Worm (Caenorhabditis elegans) whole organism, young adult: ENCODE results near the gene bris-1.

Source experiments
- B0336.3 ChIP-seq: fragments of 200-800 bp; sonication (Bioruptor generic); IDR thresholded peaks from 2 replicates; pipeline ENCODE4 v1.3.6; 2022; ENCODE audit warnings: missing genetic modification characterization, missing compliant biosample characterization
- C06A6.2 ChIP-seq: fragments of 200-800 bp; sonication (Bioruptor generic); conservative IDR thresholded peaks from 2 replicates; pipeline ENCODE4 v1.3.6; 2022; ENCODE audit warnings: missing genetic modification characterization, missing compliant biosample characterization
- C17E4.6 ChIP-seq: fragments of 200-800 bp; sonication (Bioruptor generic); IDR thresholded peaks from 2 replicates; pipeline ENCODE4 v1.3.6; 2022; ENCODE audit warnings: missing genetic modification reagents, missing genetic modification characterization, missing compliant biosample characterization
- F33H1.4 ChIP-seq: fragments of 200-800 bp; sonication (Bioruptor generic); IDR thresholded peaks from 2 replicates; pipeline ENCODE4 v1.3.6; 2022; ENCODE audit warnings: missing genetic modification reagents, missing genetic modification characterization, missing compliant biosample characterization
- F39B2.1 ChIP-seq: fragments of 200-800 bp; sonication (Bioruptor generic); IDR thresholded peaks from 2 replicates; pipeline ENCODE4 v1.3.6; 2022; ENCODE audit warnings: missing genetic modification reagents, missing genetic modification characterization, missing compliant biosample characterization
- F57C9.4 ChIP-seq: sonication (generic microtip); optimal IDR thresholded peaks from 2 replicates; lab custom pipeline; 2017; ENCODE audit warnings: mild to moderate bottlenecking, missing genetic modification characterization, missing compliant biosample characterization
- K12H6.12 ChIP-seq: fragments of 200-800 bp; sonication (Bioruptor generic); optimal IDR thresholded peaks from 2 replicates; lab custom pipeline; 2018; ENCODE audit warnings: mild to moderate bottlenecking, missing genetic modification characterization, missing compliant biosample characterization
- Y79H2A.3 ChIP-seq: fragments of 200-800 bp; sonication (Bioruptor generic); conservative IDR thresholded peaks from 2 replicates; pipeline ENCODE4 v1.3.6; 2022; ENCODE audit warnings: missing genetic modification reagents, missing genetic modification characterization, missing compliant biosample characterization
- ama-1 ChIP-seq, 3 experiments: fragments of 150-350 bp in 1 of 3; sonication (generic microtip) in 2 of 3; optimal IDR thresholded peaks; 2 replicates each; lab custom pipeline; 2014 to 2018; ENCODE audit warnings: missing biosample characterization in 2 of 3, missing genetic modification characterization in 2 of 3, missing genetic modification reagents in 2 of 3
- attf-3 ChIP-seq: fragments of 200-800 bp; sonication (Bioruptor generic); conservative IDR thresholded peaks from 2 replicates; pipeline ENCODE4 v1.3.6; 2022; ENCODE audit warnings: missing genetic modification reagents, missing genetic modification characterization, missing compliant biosample characterization
- bed-1 ChIP-seq: fragments of 200-800 bp; sonication (Bioruptor generic); IDR thresholded peaks from 2 replicates; pipeline ENCODE4 v1.3.6; 2022; ENCODE audit warnings: missing genetic modification reagents, missing genetic modification characterization, missing compliant biosample characterization
- bed-2 ChIP-seq: fragments of 200-800 bp; sonication (Bioruptor generic); IDR thresholded peaks from 2 replicates; pipeline ENCODE4 v1.3.6; 2022; ENCODE audit warnings: missing genetic modification reagents, missing genetic modification characterization, missing compliant biosample characterization
- ceh-100 ChIP-seq: fragments of 200-800 bp; sonication (Bioruptor generic); IDR thresholded peaks from 2 replicates; pipeline ENCODE4 v1.3.6; 2022; ENCODE audit warnings: missing genetic modification reagents, missing genetic modification characterization, missing compliant biosample characterization
- dpff-1 ChIP-seq: sonication (generic microtip); optimal IDR thresholded peaks from 2 replicates; lab custom pipeline; 2017; ENCODE audit warnings: mild to moderate bottlenecking, missing genetic modification characterization, missing compliant biosample characterization
- dpl-1 ChIP-seq: fragments of 150-350 bp; optimal IDR thresholded peaks from 2 replicates; lab custom pipeline; 2014; ENCODE audit warnings: missing biosample characterization, missing genetic modification reagents, missing genetic modification characterization
- egrh-3 ChIP-seq: fragments of 200-800 bp; sonication (Bioruptor generic); IDR thresholded peaks from 2 replicates; pipeline ENCODE4 v1.3.6; 2022; ENCODE audit warnings: missing genetic modification reagents, missing genetic modification characterization, missing compliant biosample characterization
- ekl-4 ChIP-seq: fragments of 200-800 bp; sonication (Bioruptor generic); IDR thresholded peaks from 2 replicates; pipeline ENCODE4 v1.3.6; 2022; ENCODE audit warnings: missing genetic modification reagents, missing genetic modification characterization, missing compliant biosample characterization
- fkh-3 ChIP-seq: sonication (generic microtip); optimal IDR thresholded peaks from 2 replicates; lab custom pipeline; 2016; ENCODE audit warnings: mild to moderate bottlenecking, missing genetic modification characterization, missing compliant biosample characterization
- gei-17 ChIP-seq: fragments of 200-800 bp; sonication (Bioruptor generic); optimal IDR thresholded peaks from 2 replicates; lab custom pipeline; 2018; ENCODE audit warnings: mild to moderate bottlenecking, missing genetic modification characterization, missing compliant biosample characterization
- hlh-12 ChIP-seq: sonication (generic microtip); optimal IDR thresholded peaks from 2 replicates; lab custom pipeline; 2016; ENCODE audit warnings: missing genetic modification characterization, missing compliant biosample characterization
- hmg-1.2 ChIP-seq: fragments of 200-800 bp; sonication (Bioruptor generic); IDR thresholded peaks from 2 replicates; pipeline ENCODE4 v1.3.6; 2022; ENCODE audit warnings: missing genetic modification reagents, missing genetic modification characterization, missing compliant biosample characterization
- hsf-1 ChIP-seq: fragments of 200-800 bp; sonication (Bioruptor generic); IDR thresholded peaks from 2 replicates; pipeline ENCODE4 v1.3.6; 2022; ENCODE audit warnings: missing genetic modification reagents, missing genetic modification characterization, missing compliant biosample characterization
- let-607 ChIP-seq, 2 experiments: fragments of 200-800 bp in 1 of 2; sonication (Bioruptor generic) in 1 of 2; sonication (generic microtip) in 1 of 2; optimal IDR thresholded peaks; 2 replicates each; lab custom pipeline; 2016 to 2018; ENCODE audit warnings: mild to moderate bottlenecking in 2 of 2, missing compliant biosample characterization in 2 of 2, missing genetic modification characterization in 2 of 2, moderate library complexity in 2 of 2, missing genotype in 1 of 2
- lin-26 ChIP-seq: fragments of 200-800 bp; sonication (Bioruptor generic); IDR thresholded peaks from 2 replicates; pipeline ENCODE4 v1.3.6; 2022; ENCODE audit warnings: missing genetic modification reagents, missing genetic modification characterization, missing compliant biosample characterization
- lsy-27 ChIP-seq: sonication (generic microtip); optimal IDR thresholded peaks from 2 replicates; lab custom pipeline; 2017; ENCODE audit warnings: missing genetic modification characterization, mild to moderate bottlenecking, missing compliant biosample characterization, antibody characterized with exemption, missing genotype, borderline replicate concordance; ENCODE audit not compliant: insufficient read depth
- madf-10 ChIP-seq: sonication (generic microtip); optimal IDR thresholded peaks from 2 replicates; lab custom pipeline; 2016; ENCODE audit warnings: mild to moderate bottlenecking, missing genetic modification characterization, missing compliant biosample characterization
- madf-8 ChIP-seq: fragments of 200-800 bp; sonication (Bioruptor generic); conservative IDR thresholded peaks from 2 replicates; pipeline ENCODE4 v1.3.6; 2022; ENCODE audit warnings: missing genetic modification reagents, missing genetic modification characterization, missing compliant biosample characterization
- mcd-1 ChIP-seq: fragments of 200-800 bp; sonication (Bioruptor generic); IDR thresholded peaks from 2 replicates; pipeline ENCODE4 v1.3.6; 2022; ENCODE audit warnings: missing genetic modification reagents, missing genetic modification characterization, missing compliant biosample characterization
- nfya-1 ChIP-seq: sonication (generic microtip); optimal IDR thresholded peaks from 2 replicates; lab custom pipeline; 2017; ENCODE audit warnings: antibody characterized with exemption, missing compliant biosample characterization, missing genetic modification characterization, borderline replicate concordance; ENCODE audit not compliant: insufficient read depth
- nhr-120 ChIP-seq: fragments of 200-800 bp; sonication (Bioruptor generic); IDR thresholded peaks from 2 replicates; pipeline ENCODE4 v1.3.6; 2022; ENCODE audit warnings: missing genetic modification characterization, missing compliant biosample characterization
- pbrm-1 ChIP-seq: fragments of 200-800 bp; sonication (Bioruptor generic); IDR thresholded peaks from 2 replicates; pipeline ENCODE4 v1.3.6; 2022; ENCODE audit warnings: missing genetic modification reagents, missing genetic modification characterization, missing compliant biosample characterization
- rcor-1 ChIP-seq: fragments of 200-800 bp; sonication (Bioruptor generic); IDR thresholded peaks from 2 replicates; pipeline ENCODE4 v1.3.6; 2022; ENCODE audit warnings: missing genetic modification reagents, missing genetic modification characterization, missing compliant biosample characterization
- rec-8 ChIP-seq, 2 experiments: sonication (generic microtip); optimal IDR thresholded peaks; 2 replicates each; lab custom pipeline; 2016; ENCODE audit warnings: mild to moderate bottlenecking in 2 of 2, missing genetic modification characterization in 2 of 2, missing genetic modification reagents in 2 of 2, missing genotype in 2 of 2, missing biosample characterization in 1 of 2, missing compliant biosample characterization in 1 of 2, moderate library complexity in 1 of 2
- repo-1 ChIP-seq: sonication (generic microtip); optimal IDR thresholded peaks from 2 replicates; lab custom pipeline; 2017; ENCODE audit warnings: mild to moderate bottlenecking, missing genetic modification characterization, missing compliant biosample characterization
- rpc-1 ChIP-seq, 2 experiments: fragments of 150-350 bp in 1 of 2; sonication (generic microtip) in 1 of 2; optimal IDR thresholded peaks; 2 replicates each; lab custom pipeline; 2014 to 2018; ENCODE audit warnings: missing biosample characterization in 1 of 2, missing genetic modification characterization in 1 of 2, missing genetic modification reagents in 1 of 2, missing genotype in 1 of 2
- sdz-38 ChIP-seq: sonication (generic microtip); optimal IDR thresholded peaks from 2 replicates; lab custom pipeline; 2016; ENCODE audit warnings: missing genotype, missing genetic modification characterization, missing compliant biosample characterization
- snpc-4 ChIP-seq, 5 experiments: fragments of 150-350 bp in 1 of 5; sonication (generic microtip) in 4 of 5; optimal IDR thresholded peaks; 2 replicates each; lab custom pipeline; 2014 to 2018; ENCODE audit warnings: missing genetic modification characterization in 5 of 5, missing biosample characterization in 3 of 5, antibody characterized with exemption in 2 of 5, mild to moderate bottlenecking in 2 of 5, missing compliant biosample characterization in 2 of 5, missing genotype in 2 of 5, moderate library complexity in 2 of 5, missing genetic modification reagents in 1 of 5
- somi-1 ChIP-seq: fragments of 200-800 bp; sonication (Bioruptor generic); optimal IDR thresholded peaks from 2 replicates; lab custom pipeline; 2018; ENCODE audit warnings: mild to moderate bottlenecking, missing genetic modification characterization, missing compliant biosample characterization
- sptf-2 ChIP-seq: fragments of 200-800 bp; sonication (Bioruptor generic); optimal IDR thresholded peaks from 2 replicates; lab custom pipeline; 2018; ENCODE audit warnings: mild to moderate bottlenecking, missing genetic modification characterization, missing compliant biosample characterization
- unc-62 ChIP-seq: fragments of 150-350 bp; optimal IDR thresholded peaks from 2 replicates; lab custom pipeline; 2014; ENCODE audit warnings: missing biosample characterization, missing genetic modification reagents, missing genetic modification characterization
- xnd-1 ChIP-seq: sonication (generic microtip); optimal IDR thresholded peaks from 2 replicates; lab custom pipeline; 2016; ENCODE audit warnings: missing genotype, missing genetic modification reagents, missing genetic modification characterization, missing compliant biosample characterization
- zfh-2 ChIP-seq: fragments of 200-800 bp; sonication (Bioruptor generic); conservative IDR thresholded peaks from 2 replicates; pipeline ENCODE4 v1.3.6; 2022; ENCODE audit warnings: missing genetic modification reagents, missing genetic modification characterization, missing compliant biosample characterization
- zim-3 ChIP-seq: sonication (generic microtip); optimal IDR thresholded peaks from 2 replicates; lab custom pipeline; 2017; ENCODE audit warnings: mild to moderate bottlenecking, missing genetic modification characterization, moderate library complexity, missing compliant biosample characterization
- ztf-18 ChIP-seq: sonication (generic microtip); optimal IDR thresholded peaks from 2 replicates; lab custom pipeline; 2016; ENCODE audit warnings: missing genotype, mild to moderate bottlenecking, missing genetic modification characterization, missing compliant biosample characterization
- ztf-22 ChIP-seq: fragments of 200-800 bp; sonication (Bioruptor generic); optimal IDR thresholded peaks from 2 replicates; lab custom pipeline; 2018; ENCODE audit warnings: mild to moderate bottlenecking, missing genetic modification characterization, moderate library complexity, missing compliant biosample characterization
- ztf-3 ChIP-seq: fragments of 200-800 bp; sonication (Bioruptor generic); optimal IDR thresholded peaks from 2 replicates; lab custom pipeline; 2018; ENCODE audit warnings: mild to moderate bottlenecking, missing genetic modification characterization, missing compliant biosample characterization
- ztf-6 ChIP-seq: fragments of 200-800 bp; sonication (Bioruptor generic); IDR thresholded peaks from 2 replicates; pipeline ENCODE4 v1.3.6; 2022; ENCODE audit warnings: missing genetic modification reagents, missing genetic modification characterization, missing compliant biosample characterization

bris-1 gene

DNA sequence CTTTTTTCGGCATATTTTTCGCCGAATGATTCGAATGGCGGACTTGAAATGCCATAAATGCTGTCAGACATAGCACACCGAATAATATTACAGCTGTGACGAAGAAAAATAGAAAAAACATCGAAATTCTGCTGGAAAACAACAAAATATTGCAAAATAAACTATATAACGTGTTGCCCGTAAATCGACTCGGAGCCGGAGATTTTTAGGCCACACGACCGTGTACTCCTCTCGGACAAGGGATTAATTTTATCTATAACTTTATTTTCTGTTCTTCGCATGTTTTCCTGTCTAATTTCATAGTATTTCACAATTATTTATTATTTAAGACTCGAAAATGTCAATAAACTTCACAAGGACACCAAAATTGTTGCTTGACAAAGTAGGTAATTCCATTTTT, 15.9 kb downstream of the bris-1 start, which contains the start of the genes algn-14 and M02B7.2 (continued):
- peak; percentile 12 for TF ChIP-seq ztf-18 (tag; lab: Kevin White, UChicago)
- TF ChIP-seq ama-1 (optimal IDR thresholded peaks at IDR 0.05; lab: Kevin White, UChicago) = no peak
- TF ChIP-seq ama-1 (GFP tag; optimal IDR thresholded peaks at IDR 0.05; lab: Kevin White, UChicago) = no peak
- TF ChIP-seq zim-3 (tag; lab: Kevin White, UChicago) = no peak
- TF ChIP-seq bed-1 (GFP tag; lab: Robert Waterston, UW) = no peak
- TF ChIP-seq unc-62 (GFP tag; lab: Kevin White, UChicago) = no peak
- no peak for TF ChIP-seq hsf-1 (GFP tag; lab: Robert Waterston, UW)
- no peak for TF ChIP-seq sdz-38 (tag; lab: Kevin White, UChicago)
- TF ChIP-seq sptf-2 (GFP tag; lab: Kevin White, UChicago) = no peak
- TF ChIP-seq hlh-12 (tag; lab: Kevin White, UChicago) = no peak
- TF ChIP-seq repo-1 (tag; lab: Kevin White, UChicago) = no peak
- TF ChIP-seq dpl-1 = no peak
- TF ChIP-seq C06A6.2 = no peak
- TF ChIP-seq rcor-1 (GFP tag; lab: Robert Waterston, UW) = no peak; the same call in 1 of the 2 replicates
- no peak for TF ChIP-seq ztf-3
- no peak for TF ChIP-seq snpc-4 (GFP tag; optimal IDR thresholded peaks at IDR 0.05; lab: Kevin White, UChicago)
- peak in 1 of 4 experiments; percentile 5 for TF ChIP-seq snpc-4 (tag; optimal IDR thresholded peaks at IDR 0.05; lab: Kevin White, UChicago)
- no peak for TF ChIP-seq zfh-2 (GFP tag; lab: Robert Waterston, UW)
- TF ChIP-seq dpff-1 (tag; lab: Kevin White, UChicago) = no peak
- 0 out of 2 replicates have a peak, but pooled peaks have one; percentile 44 for TF ChIP-seq ceh-100 (GFP tag; lab: Robert Waterston, UW)
- TF ChIP-seq ztf-22 (GFP tag; lab: Kevin White, UChicago) = no peak
- 0 out of 2 replicates have a peak, but pooled peaks have one; percentile 54 for TF ChIP-seq Y79H2A.3 (GFP tag; lab: Robert Waterston, UW)
- TF ChIP-seq B0336.3 (GFP tag; lab: Robert Waterston, UW) = no peak
- TF ChIP-seq K12H6.12 (tag; lab: Kevin White, UChicago) = no peak
- peak in 1 of 2 experiments; percentile 42 for TF ChIP-seq let-607 (tag; optimal IDR thresholded peaks at IDR 0.05; lab: Kevin White, UChicago)
- TF ChIP-seq hmg-1.2 = peak; percentile 30; the same call in 1 of the 2 replicates
- TF ChIP-seq F57C9.4 (tag; lab: Kevin White, UChicago) = no peak
- peak in 1 of 2 experiments; percentile 1 for TF ChIP-seq rec-8 (tag; optimal IDR thresholded peaks at IDR 0.05; lab: Kevin White, UChicago)
- TF ChIP-seq lsy-27 (tag; lab: Kevin White, UChicago) = no peak
- TF ChIP-seq lin-26 (GFP tag; lab: Robert Waterston, UW) = no peak
- no peak for TF ChIP-seq nfya-1 (tag; lab: Kevin White, UChicago)
- no peak for TF ChIP-seq fkh-3 (tag; lab: Kevin White, UChicago)
- TF ChIP-seq rpc-1 (optimal IDR thresholded peaks at IDR 0.05; lab: Kevin White, UChicago) = no peak
- no peak for TF ChIP-seq rpc-1 (tag; optimal IDR thresholded peaks at IDR 0.05; lab: Kevin White, UChicago)
- TF ChIP-seq madf-8 (GFP tag; lab: Robert Waterston, UW) = no peak
- no peak for TF ChIP-seq ztf-6 (GFP tag; lab: Robert Waterston, UW)
- TF ChIP-seq F33H1.4 (GFP tag; lab: Robert Waterston, UW) = peak; percentile 31
- no peak for TF ChIP-seq nhr-120 (GFP tag; lab: Robert Waterston, UW)
- no peak for TF ChIP-seq gei-17 (GFP tag; lab: Kevin White, UChicago)
- TF ChIP-seq somi-1 = no peak
- no peak for TF ChIP-seq pbrm-1 (GFP tag; lab: Robert Waterston, UW)
- no peak for TF ChIP-seq bed-2 (GFP tag; lab: Robert Waterston, UW)
- no peak for TF ChIP-seq xnd-1
- TF ChIP-seq C17E4.6 (GFP tag; lab: Robert Waterston, UW) = no peak
- TF ChIP-seq ekl-4 (GFP tag; lab: Robert Waterston, UW) = no peak; the same call in 1 of the 2 replicates
- peak; percentile 50; the same call in 1 of the 2 replicates for TF ChIP-seq mcd-1 (GFP tag; lab: Robert Waterston, UW)
- 0 out of 2 replicates have a peak, but pooled peaks have one; percentile 23 for TF ChIP-seq attf-3 (GFP tag; lab: Robert Waterston, UW)
- no peak for TF ChIP-seq F39B2.1 (GFP tag; lab: Robert Waterston, UW)
- no peak for TF ChIP-seq egrh-3 (GFP tag; lab: Robert Waterston, UW)
- TF ChIP-seq madf-10 = no peak
